Fruit fly (Drosophila melanogaster): ENCODE results near the gene CG13950.

CG13950 gene

DNA sequence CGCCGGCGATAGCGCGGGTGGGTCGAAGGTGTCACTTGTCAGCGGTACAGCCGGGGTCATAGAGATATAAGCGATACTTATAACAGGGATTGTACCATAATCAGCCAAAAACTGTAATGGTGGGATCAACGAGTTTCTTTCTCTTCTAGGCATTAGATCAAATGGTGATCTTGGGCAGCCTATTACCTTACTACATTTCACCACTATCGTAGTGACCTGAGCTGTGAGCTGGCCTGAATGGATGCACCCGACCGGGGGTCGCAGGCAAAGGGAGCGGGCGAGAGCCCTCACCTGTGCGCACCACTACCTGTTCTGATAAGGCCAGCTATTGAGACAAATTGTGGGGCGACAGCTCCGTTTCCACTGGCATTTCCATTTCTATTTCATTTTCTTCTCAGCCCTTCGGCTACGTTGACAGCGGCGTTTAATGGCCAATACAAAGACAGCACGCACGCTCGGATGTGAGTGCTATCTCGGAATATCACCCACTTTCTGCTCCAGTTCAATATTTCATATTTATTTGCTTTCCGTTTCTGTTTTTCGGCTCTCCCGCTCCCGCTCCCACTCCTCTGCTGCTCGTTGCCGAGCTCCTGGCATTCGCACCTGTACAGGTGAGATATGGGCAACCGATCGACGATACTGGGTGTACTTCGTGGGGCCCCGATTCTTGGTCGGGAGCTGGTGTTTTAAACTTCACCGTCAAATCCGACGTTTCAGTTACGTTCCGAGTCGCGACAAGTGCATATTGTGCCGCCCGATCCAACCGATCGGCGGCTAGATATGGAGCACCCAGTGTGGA lies 3.1 kb upstream of the CG13950 start (continued):
- TF ChIP-seq CG8924 (tag; optimal IDR thresholded peaks at IDR 0.05) (peak; percentile 82), slou (GFP tag; optimal IDR thresholded peaks at IDR 0.05) (no peak), ind (GFP tag; optimal IDR thresholded peaks at IDR 0.05) (peak; percentile 80), Oli (tag; optimal IDR thresholded peaks at IDR 0.05) (peak; percentile 79), Antp (GFP tag; optimal IDR thresholded peaks at IDR 0.05) (peak; percentile 85), CG12299 (tag; optimal IDR thresholded peaks at IDR 0.05) (peak; percentile 38), CG7271 (tag; optimal IDR thresholded peaks at IDR 0.05) (peak; percentile 20), dan (GFP tag; IDR thresholded peaks at IDR 0.05) (no peak), ash1 (GFP tag; optimal IDR thresholded peaks at IDR 0.05) (no peak), CG14014 (GFP tag; IDR thresholded peaks at IDR 0.05) (peak; percentile 76), twi (tag; optimal IDR thresholded peaks at IDR 0.05) (peak; percentile 34), CG15601 (tag; optimal IDR thresholded peaks at IDR 0.05) (peak; percentile 79), CG8388 (GFP tag; optimal IDR thresholded peaks at IDR 0.05) (peak; percentile 63), z (GFP tag; IDR thresholded peaks at IDR 0.05) (no peak), dm (GFP tag; optimal IDR thresholded peaks at IDR 0.05) (peak; percentile 35), nmo (GFP tag; optimal IDR thresholded peaks at IDR 0.05) (peak; percentile 83), CG7786 (GFP tag; optimal IDR thresholded peaks at IDR 0.05) (peak; percentile 67), CG18599 (GFP tag; optimal IDR thresholded peaks at IDR 0.05) (peak; percentile 75), CG17359 (tag; optimal IDR thresholded peaks at IDR 0.05) (peak; percentile 89), ERR (GFP tag; optimal IDR thresholded peaks at IDR 0.05) (peak; percentile 3), jing (GFP tag; optimal IDR thresholded peaks at IDR 0.05) (peak; percentile 82), Ets65A (GFP tag) (peak; percentile 97), CG7357 (GFP tag; IDR thresholded peaks at IDR 0.05) (peak; percentile 42; the same call in 1 of the 3 replicates), lilli (GFP tag; optimal IDR thresholded peaks at IDR 0.05) (peak; percentile 75), fru (optimal IDR thresholded peaks at IDR 0.05) (no peak), Mes4 (GFP tag; optimal IDR thresholded peaks at IDR 0.05) (peak; percentile 24), chm (GFP tag; IDR thresholded peaks at IDR 0.05) (peak; percentile 85), gcm2 (GFP tag; optimal IDR thresholded peaks at IDR 0.05) (no peak)

DNA sequence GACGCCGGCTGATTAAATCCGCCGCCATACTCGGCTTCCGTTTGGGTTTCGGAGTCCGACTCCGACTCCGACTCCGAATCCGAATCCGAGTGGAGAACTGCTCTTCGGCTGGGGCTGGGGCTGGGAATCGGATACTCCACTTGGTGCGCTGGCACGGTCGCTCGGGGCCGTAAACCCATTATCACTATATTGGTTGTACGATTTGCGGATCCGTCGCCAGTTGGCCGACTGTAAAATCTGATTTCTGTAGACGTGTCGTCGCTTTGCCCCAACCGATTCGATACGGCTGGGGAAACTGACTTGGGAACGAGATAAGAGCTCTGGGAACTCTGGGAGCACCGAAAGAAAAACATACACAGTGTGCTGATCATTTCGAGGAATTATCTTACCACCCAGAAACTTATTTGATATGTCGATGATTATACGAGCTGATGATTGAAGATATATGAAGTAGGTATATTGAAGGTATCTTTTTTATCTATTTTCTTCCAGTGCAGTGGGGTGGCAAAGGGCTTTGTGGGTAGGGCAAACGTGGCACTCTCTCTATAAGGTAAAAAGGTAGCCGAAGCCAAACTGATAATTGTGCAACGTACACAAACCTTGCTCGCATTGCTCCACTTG lies 2.0 kb upstream of the CG13950 start:
- TF ChIP-seq CG12219 (GFP tag; optimal IDR thresholded peaks at IDR 0.05) (peak; percentile 43), CG10366 (GFP tag; IDR thresholded peaks at IDR 0.05) (peak; percentile 64), slou (GFP tag; optimal IDR thresholded peaks at IDR 0.05) (no peak), chn (GFP tag; optimal IDR thresholded peaks at IDR 0.05) (peak; percentile 57), CG3065 (GFP tag; optimal IDR thresholded peaks at IDR 0.05) (no peak), CG15269 (tag; optimal IDR thresholded peaks at IDR 0.05) (peak; percentile 73), Deaf1 (tag; optimal IDR thresholded peaks at IDR 0.05) (peak; percentile 62), ci (GFP tag; IDR thresholded peaks at IDR 0.05) (peak; percentile 93), CG7786 (GFP tag; optimal IDR thresholded peaks at IDR 0.05) (peak; percentile 35), CoRest (tag; optimal IDR thresholded peaks at IDR 0.05) (peak; percentile 54), CG12942 (GFP tag; optimal IDR thresholded peaks at IDR 0.05) (no peak), CG9437 (GFP tag; optimal IDR thresholded peaks at IDR 0.05) (peak; percentile 9), slbo (GFP tag; IDR thresholded peaks at IDR 0.05) (peak; percentile 70), PHDP (tag; optimal IDR thresholded peaks at IDR 0.05) (peak; percentile 63), bbx (GFP tag; IDR thresholded peaks at IDR 0.05; ENCODE audit: partially characterized antibody) (no peak), Pdp1 (GFP tag; optimal IDR thresholded peaks at IDR 0.05) (peak; percentile 56 to 57), lilli (GFP tag; optimal IDR thresholded peaks at IDR 0.05) (peak; percentile 52), CG1647 (GFP tag; optimal IDR thresholded peaks at IDR 0.05) (no peak), CG18619 (GFP tag; optimal IDR thresholded peaks at IDR 0.05) (peak; percentile 8), Poxn (GFP tag; IDR thresholded peaks at IDR 0.05) (no peak), odd (GFP tag; optimal IDR thresholded peaks at IDR 0.05) (peak; percentile 46), Nf-YB (GFP tag; optimal IDR thresholded peaks at IDR 0.05) (no peak), CG9215 (GFP tag; IDR thresholded peaks at IDR 0.05) (no peak), klu (GFP tag; IDR thresholded peaks at IDR 0.05) (no peak)

Measured in whole organism, embryonic.